4 fruit fly cellular contexts compared by ENCODE assay signal in genomic region chrX:10370201-10371038, dm6.
A peak's percentile ranks its signal among the peaks of the same experiment; 100 is the strongest.
TF ChIP-seq lines count a peak whose summit lies in the region.

No protein-coding gene starts in this region.

- no peak for TF ChIP-seq CTCF in whole organism, embryonic (GFP tag; optimal IDR thresholded peaks at IDR 0.05; lab: Kevin White, UChicago)

TF ChIP-seq in whole organism, adult, 20 proteins besides CTCF, POLR2A, EP300 and RAD21:
- TF ChIP-seq CG7101 (tag; optimal IDR thresholded peaks at IDR 0.05; lab: Kevin White, UChicago) = no peak
- TF ChIP-seq cic (GFP tag; optimal IDR thresholded peaks at IDR 0.05; lab: Kevin White, UChicago) = peak; percentile 79
- no peak for TF ChIP-seq CG14711 (tag; optimal IDR thresholded peaks at IDR 0.05; lab: Kevin White, UChicago)
- no peak for TF ChIP-seq kay (GFP tag; lab: Kevin White, UChicago; ENCODE audit: borderline replicate concordance)
- peak; percentile 6 for TF ChIP-seq CG12768 (GFP tag; optimal IDR thresholded peaks at IDR 0.05; lab: Kevin White, UChicago)
- no peak for TF ChIP-seq CG7045 (GFP tag; optimal IDR thresholded peaks at IDR 0.05; lab: Kevin White, UChicago)
- no peak for TF ChIP-seq CG5204 (GFP tag; optimal IDR thresholded peaks at IDR 0.05; lab: Kevin White, UChicago)
- peak; percentile 51 for TF ChIP-seq Mnt (GFP tag; optimal IDR thresholded peaks at IDR 0.05; lab: Kevin White, UChicago)
- no peak for TF ChIP-seq Clk (GFP tag; optimal IDR thresholded peaks at IDR 0.05; lab: Kevin White, UChicago)

TF ChIP-seq in whole organism, embryonic, 481 proteins besides CTCF, POLR2A, EP300 and RAD21 (continues in another document):
- no peak for TF ChIP-seq ftz-f1 (GFP tag; optimal IDR thresholded peaks at IDR 0.05; lab: Kevin White, UChicago)
- TF ChIP-seq NC2β (GFP tag; optimal IDR thresholded peaks at IDR 0.05; lab: Kevin White, UChicago) = no peak
- peak; percentile 71 for TF ChIP-seq Vsx1 (GFP tag; optimal IDR thresholded peaks at IDR 0.05; lab: Kevin White, UChicago)
- TF ChIP-seq gsb-n (tag; optimal IDR thresholded peaks at IDR 0.05; lab: Kevin White, UChicago) = peak; percentile 13
- peak; percentile 63 for TF ChIP-seq Nf-YB (GFP tag; optimal IDR thresholded peaks at IDR 0.05; lab: Kevin White, UChicago)
- no peak for TF ChIP-seq CG10147 (GFP tag; optimal IDR thresholded peaks at IDR 0.05; lab: Kevin White, UChicago)
- TF ChIP-seq CG1233 (GFP tag; optimal IDR thresholded peaks at IDR 0.05; lab: Kevin White, UChicago) = no peak
- no peak for TF ChIP-seq crc (GFP tag; optimal IDR thresholded peaks at IDR 0.05; lab: Kevin White, UChicago)
- peak; percentile 5; the same call in 1 of the 2 replicates for TF ChIP-seq ap (GFP tag; IDR thresholded peaks at IDR 0.05; lab: Robert Waterston, UW)
- TF ChIP-seq Drgx (GFP tag; IDR thresholded peaks at IDR 0.05; lab: Robert Waterston, UW) = no peak
- TF ChIP-seq CG10431 (GFP tag; optimal IDR thresholded peaks at IDR 0.05; lab: Kevin White, UChicago) = no peak
- TF ChIP-seq CG1603 (tag; optimal IDR thresholded peaks at IDR 0.05; lab: Kevin White, UChicago) = no peak
- no peak for TF ChIP-seq CG2129 (GFP tag; IDR thresholded peaks at IDR 0.05; lab: Robert Waterston, UW; ENCODE audit: partially characterized antibody)
- TF ChIP-seq lab (GFP tag; optimal IDR thresholded peaks at IDR 0.05; lab: Kevin White, UChicago) = peak; percentile 36
- TF ChIP-seq slbo (GFP tag; IDR thresholded peaks at IDR 0.05; lab: Robert Waterston, UW) = no peak
- TF ChIP-seq GATAe (GFP tag; conservative IDR thresholded peaks at IDR 0.05; lab: Robert Waterston, UW) = peak; percentile 54; the same call in 1 of the 2 replicates
- TF ChIP-seq Med (GFP tag; lab: Kevin White, UChicago) = peak; percentile 53
- peak; percentile 84 for TF ChIP-seq CG34376 (GFP tag; optimal IDR thresholded peaks at IDR 0.05; lab: Kevin White, UChicago)
- no peak for TF ChIP-seq MTF-1 (GFP tag; optimal IDR thresholded peaks at IDR 0.05; lab: Kevin White, UChicago; ENCODE audit: borderline replicate concordance)
- TF ChIP-seq CG4328 (GFP tag; optimal IDR thresholded peaks at IDR 0.05; lab: Kevin White, UChicago) = no peak
- TF ChIP-seq CG17829 (tag; optimal IDR thresholded peaks at IDR 0.05; lab: Kevin White, UChicago) = no peak
- no peak for TF ChIP-seq her (GFP tag; optimal IDR thresholded peaks at IDR 0.05; lab: Kevin White, UChicago)
- peak; percentile 76 for TF ChIP-seq sug (tag; optimal IDR thresholded peaks at IDR 0.05; lab: Kevin White, UChicago)
- TF ChIP-seq Gug (GFP tag; IDR thresholded peaks at IDR 0.05; lab: Robert Waterston, UW) = no peak
- no peak for TF ChIP-seq CG33213 (GFP tag; optimal IDR thresholded peaks at IDR 0.05; lab: Kevin White, UChicago)
- TF ChIP-seq ATbp (GFP tag; optimal IDR thresholded peaks at IDR 0.05; lab: Kevin White, UChicago) = no peak
- TF ChIP-seq Nf-YC (tag; optimal IDR thresholded peaks at IDR 0.05; lab: Kevin White, UChicago) = peak; percentile 84
- no peak for TF ChIP-seq CG18599 (GFP tag; optimal IDR thresholded peaks at IDR 0.05; lab: Kevin White, UChicago)

TF ChIP-seq in whole organism, prepupa, 60 proteins besides CTCF, POLR2A, EP300 and RAD21:
- TF ChIP-seq CG6792 (GFP tag; optimal IDR thresholded peaks at IDR 0.05; lab: Kevin White, UChicago) (no peak), CG8319 (GFP tag; optimal IDR thresholded peaks at IDR 0.05; lab: Kevin White, UChicago) (no peak), svp (GFP tag; lab: Kevin White, UChicago) (peak; percentile 90), ss (GFP tag; optimal IDR thresholded peaks at IDR 0.05; lab: Kevin White, UChicago) (no peak), Smox (GFP tag; optimal IDR thresholded peaks at IDR 0.05; lab: Kevin White, UChicago) (no peak), spab (GFP tag; optimal IDR thresholded peaks at IDR 0.05; lab: Kevin White, UChicago) (no peak), CG11902 (GFP tag; optimal IDR thresholded peaks at IDR 0.05; lab: Kevin White, UChicago) (no peak)

TF ChIP-seq in whole organism, pupa, 21 proteins besides CTCF, POLR2A, EP300 and RAD21:
- no peak for TF ChIP-seq gl (tag; optimal IDR thresholded peaks at IDR 0.05; lab: Kevin White, UChicago)
- TF ChIP-seq Ets98B (GFP tag; IDR thresholded peaks at IDR 0.05; lab: Robert Waterston, UW) = 0 out of 2 replicates have a peak, but pooled peaks have one; percentile 8
- TF ChIP-seq CG17806 (tag; optimal IDR thresholded peaks at IDR 0.05; lab: Kevin White, UChicago) = no peak
- peak; percentile 68 for TF ChIP-seq EcR (GFP tag; optimal IDR thresholded peaks at IDR 0.05; lab: Kevin White, UChicago)
- TF ChIP-seq Pif1B (GFP tag; optimal IDR thresholded peaks at IDR 0.05; lab: Kevin White, UChicago) = no peak
- TF ChIP-seq CG8159 (tag; optimal IDR thresholded peaks at IDR 0.05; lab: Kevin White, UChicago) = no peak
- no peak for TF ChIP-seq fd96Ca (GFP tag; IDR thresholded peaks at IDR 0.05; lab: Robert Waterston, UW)
